Worm (Caenorhabditis elegans) whole organism, L1 larva: ENCODE data around the gene dsc-4.
A peak's percentile ranks its signal among the peaks of the same experiment; 100 is the strongest.

ENCODE experiments used
- C04F5.9 ChIP-seq: sonication (generic microtip); optimal IDR thresholded peaks from 2 replicates; lab custom pipeline; 2016; ENCODE audit warnings: missing genetic modification characterization, missing compliant biosample characterization
- C16A3.4 ChIP-seq: fragments of 150-350 bp; optimal IDR thresholded peaks from 2 replicates; lab custom pipeline; 2014; ENCODE audit warnings: missing biosample characterization, missing genetic modification characterization
- C34B4.2 ChIP-seq: sonication (generic microtip); optimal IDR thresholded peaks from 2 replicates; lab custom pipeline; 2017; ENCODE audit warnings: mild to moderate bottlenecking, missing genetic modification characterization, missing compliant biosample characterization
- F16B12.6 ChIP-seq: fragments of 150-350 bp; optimal IDR thresholded peaks from 2 replicates; lab custom pipeline; 2014; ENCODE audit warnings: missing biosample characterization, missing genetic modification characterization
- Y116A8C.19 ChIP-seq: sonication (generic microtip); optimal IDR thresholded peaks from 2 replicates; lab custom pipeline; 2016; ENCODE audit warnings: missing compliant biosample characterization, missing genetic modification characterization, borderline replicate concordance
- aha-1 ChIP-seq: fragments of 150-350 bp; optimal IDR thresholded peaks from 2 replicates; lab custom pipeline; 2014; ENCODE audit warnings: missing biosample characterization, missing genetic modification characterization
- aly-2 ChIP-seq: fragments of 150-350 bp; optimal IDR thresholded peaks from 2 replicates; lab custom pipeline; 2014; ENCODE audit warnings: missing biosample characterization, missing genetic modification characterization
- ama-1 ChIP-seq: fragments of 150-350 bp; optimal IDR thresholded peaks from 2 replicates; lab custom pipeline; 2014
- ceh-8 ChIP-seq: fragments of 200-800 bp; sonication (Bioruptor generic); optimal IDR thresholded peaks from 2 replicates; lab custom pipeline; 2018; ENCODE audit warnings: mild to moderate bottlenecking, missing genetic modification characterization, moderate library complexity, missing compliant biosample characterization
- ceh-88 ChIP-seq: fragments of 200-800 bp; sonication (Bioruptor generic); IDR thresholded peaks from 2 replicates; pipeline ENCODE4 v1.3.6; 2022; ENCODE audit warnings: missing genetic modification characterization, missing compliant biosample characterization
- dpl-1 ChIP-seq, 3 experiments: fragments of 150-350 bp in 2 of 3; sonication (generic microtip) in 1 of 3; optimal IDR thresholded peaks; 2 replicates each; lab custom pipeline; 2014 to 2017; ENCODE audit warnings: missing biosample characterization in 3 of 3, missing genetic modification characterization in 3 of 3, missing genetic modification reagents in 3 of 3
- efl-1 ChIP-seq, 4 experiments: fragments of 150-350 bp; optimal IDR thresholded peaks in 3 of 4; peaks in 1 of 4; 1 replicate in 1 of 4; 2 replicates in 3 of 4; lab custom pipeline; 2014; ENCODE audit warnings: missing biosample characterization in 2 of 4, missing genetic modification characterization in 2 of 4, missing genetic modification reagents in 2 of 4
- egl-13 ChIP-seq: sonication (generic microtip); optimal IDR thresholded peaks from 2 replicates; lab custom pipeline; 2016; ENCODE audit warnings: missing genotype, missing genetic modification reagents, missing genetic modification characterization, missing compliant biosample characterization
- elt-2 ChIP-seq: sonication (generic microtip); optimal IDR thresholded peaks from 2 replicates; lab custom pipeline; 2016; ENCODE audit warnings: missing genetic modification characterization, mild to moderate bottlenecking, inconsistent platforms, missing compliant biosample characterization, missing genetic modification reagents
- ets-5 ChIP-seq: fragments of 200-800 bp; sonication (Bioruptor generic); IDR thresholded peaks from 2 replicates; pipeline ENCODE4 v1.3.6; 2022; ENCODE audit warnings: missing genetic modification characterization, missing compliant biosample characterization
- fkh-10 ChIP-seq: sonication (generic microtip); optimal IDR thresholded peaks from 2 replicates; lab custom pipeline; 2017; ENCODE audit warnings: missing biosample characterization, missing genetic modification reagents, missing genetic modification characterization
- fkh-4 ChIP-seq: sonication (generic microtip); optimal IDR thresholded peaks from 2 replicates; lab custom pipeline; 2016; ENCODE audit warnings: missing compliant biosample characterization, missing genetic modification characterization, borderline replicate concordance
- hlh-4 ChIP-seq: sonication (generic microtip); optimal IDR thresholded peaks from 2 replicates; lab custom pipeline; 2016; ENCODE audit warnings: mild to moderate bottlenecking, missing genetic modification characterization, missing compliant biosample characterization
- hpl-2 ChIP-seq: fragments of 150-350 bp; optimal IDR thresholded peaks from 2 replicates; lab custom pipeline; 2014; ENCODE audit warnings: missing biosample characterization, missing genetic modification reagents, missing genetic modification characterization
- irx-1 ChIP-seq: sonication (generic microtip); optimal IDR thresholded peaks from 2 replicates; lab custom pipeline; 2016; ENCODE audit warnings: missing genetic modification characterization, missing compliant biosample characterization
- isw-1 ChIP-seq: fragments of 200-800 bp; sonication (Bioruptor generic); IDR thresholded peaks from 2 replicates; pipeline ENCODE4 v1.3.6; 2022; ENCODE audit warnings: missing genetic modification characterization, missing compliant biosample characterization
- lin-35 ChIP-seq, 2 experiments: fragments of 150-350 bp; optimal IDR thresholded peaks; 2 replicates each; lab custom pipeline; 2014; ENCODE audit warnings: missing biosample characterization in 2 of 2, missing genetic modification characterization in 2 of 2, missing genetic modification reagents in 2 of 2
- lir-3 ChIP-seq: sonication (generic microtip); optimal IDR thresholded peaks from 2 replicates; lab custom pipeline; 2016; ENCODE audit warnings: mild to moderate bottlenecking, missing genetic modification characterization, moderate library complexity, missing compliant biosample characterization; ENCODE audit not compliant: poor library complexity
- mef-2 ChIP-seq: fragments of 150-350 bp; optimal IDR thresholded peaks from 2 replicates; lab custom pipeline; 2014; ENCODE audit warnings: missing biosample characterization, missing genetic modification characterization
- nhr-11 ChIP-seq: fragments of 150-350 bp; optimal IDR thresholded peaks from 2 replicates; lab custom pipeline; 2014; ENCODE audit warnings: missing biosample characterization, missing genetic modification characterization
- nhr-19 ChIP-seq: fragments of 200-800 bp; sonication (Bioruptor generic); conservative IDR thresholded peaks from 2 replicates; pipeline ENCODE4 v1.3.6; 2022; ENCODE audit warnings: missing genetic modification characterization, missing compliant biosample characterization
- nhr-237 ChIP-seq: fragments of 150-350 bp; optimal IDR thresholded peaks from 2 replicates; lab custom pipeline; 2014; ENCODE audit warnings: missing biosample characterization, missing genetic modification characterization
- nhr-47 ChIP-seq: sonication (generic microtip); optimal IDR thresholded peaks from 2 replicates; lab custom pipeline; 2016; ENCODE audit warnings: mild to moderate bottlenecking, missing genetic modification characterization, moderate library complexity, missing compliant biosample characterization
- nhr-71 ChIP-seq: sonication (generic microtip); optimal IDR thresholded peaks from 2 replicates; lab custom pipeline; 2016; ENCODE audit warnings: mild to moderate bottlenecking, missing genetic modification characterization, moderate library complexity, missing compliant biosample characterization
- nhr-84 ChIP-seq: sonication (generic microtip); optimal IDR thresholded peaks from 2 replicates; lab custom pipeline; 2017; ENCODE audit warnings: missing biosample characterization, missing genetic modification characterization
- nhr-85 ChIP-seq: sonication (generic microtip); peaks from one replicate; lab custom pipeline; 2016; ENCODE audit warnings: missing genetic modification characterization, inconsistent platforms, missing compliant biosample characterization
- nhr-90 ChIP-seq: sonication (generic microtip); optimal IDR thresholded peaks from 2 replicates; lab custom pipeline; 2016; ENCODE audit warnings: mild to moderate bottlenecking, missing genetic modification characterization, missing compliant biosample characterization; ENCODE audit not compliant: poor library complexity
- pag-3 ChIP-seq: sonication (generic microtip); optimal IDR thresholded peaks from 2 replicates; lab custom pipeline; 2017; ENCODE audit warnings: missing genetic modification characterization, mild to moderate bottlenecking, missing compliant biosample characterization, antibody characterized with exemption, borderline replicate concordance; ENCODE audit not compliant: insufficient read depth
- pax-3 ChIP-seq: fragments of 200-800 bp; sonication (Bioruptor generic); optimal IDR thresholded peaks from 2 replicates; lab custom pipeline; 2018; ENCODE audit warnings: mild to moderate bottlenecking, missing genetic modification characterization, moderate library complexity, missing compliant biosample characterization
- skn-1 ChIP-seq: fragments of 150-350 bp; optimal IDR thresholded peaks from 2 replicates; lab custom pipeline; 2014; ENCODE audit warnings: missing biosample characterization, missing genetic modification characterization
- snpc-4 ChIP-seq: fragments of 150-350 bp; optimal IDR thresholded peaks from 2 replicates; lab custom pipeline; 2014; ENCODE audit warnings: missing biosample characterization, missing genetic modification characterization
- snu-23 ChIP-seq: sonication (generic microtip); optimal IDR thresholded peaks from 2 replicates; lab custom pipeline; 2016; ENCODE audit warnings: missing genetic modification characterization, missing compliant biosample characterization
- sox-4 ChIP-seq: sonication (generic microtip); optimal IDR thresholded peaks from 2 replicates; lab custom pipeline; 2016; ENCODE audit warnings: missing genetic modification characterization, missing compliant biosample characterization
- sptf-1 ChIP-seq: fragments of 150-350 bp; optimal IDR thresholded peaks from 2 replicates; lab custom pipeline; 2014; ENCODE audit warnings: missing biosample characterization, missing genetic modification characterization
- sup-37 ChIP-seq: fragments of 200-800 bp; sonication (Bioruptor generic); optimal IDR thresholded peaks from 2 replicates; lab custom pipeline; 2018; ENCODE audit warnings: mild to moderate bottlenecking, missing genetic modification characterization, missing compliant biosample characterization
- tlp-1 ChIP-seq: fragments of 150-350 bp; optimal IDR thresholded peaks from 2 replicates; lab custom pipeline; 2014; ENCODE audit warnings: missing biosample characterization, missing genetic modification characterization
- unc-86 ChIP-seq: sonication (generic microtip); optimal IDR thresholded peaks from 2 replicates; lab custom pipeline; 2016; ENCODE audit warnings: missing genetic modification characterization, missing compliant biosample characterization
- xbp-1 ChIP-seq: sonication (generic microtip); optimal IDR thresholded peaks from 2 replicates; lab custom pipeline; 2016; ENCODE audit warnings: missing genetic modification characterization, missing compliant biosample characterization
- zip-4 ChIP-seq: fragments of 200-800 bp; sonication (Bioruptor generic); optimal IDR thresholded peaks from 2 replicates; lab custom pipeline; 2018; ENCODE audit warnings: mild to moderate bottlenecking, missing genetic modification characterization, moderate library complexity, missing compliant biosample characterization
- ztf-11 ChIP-seq, 2 experiments: sonication (generic microtip); optimal IDR thresholded peaks; 2 replicates each; lab custom pipeline; 2016 to 2017; ENCODE audit warnings: missing genetic modification characterization in 2 of 2, missing biosample characterization in 1 of 2, missing compliant biosample characterization in 1 of 2
- ztf-4 ChIP-seq: fragments of 150-350 bp; optimal IDR thresholded peaks from 2 replicates; lab custom pipeline; 2014; ENCODE audit warnings: missing biosample characterization, missing genetic modification characterization

dsc-4 gene

ce11 chrIV:302743-303142 lies 17.6 kb downstream of the dsc-4 start (continued):
- TF ChIP-seq zip-4 (GFP tag; lab: Kevin White, UChicago) (no peak), unc-86 (tag; lab: Kevin White, UChicago) (no peak), C04F5.9 (tag; lab: Kevin White, UChicago) (no peak), egl-13 (tag; lab: Kevin White, UChicago) (peak; percentile 36)

ce11 chrIV:300307-300706 lies 20.0 kb downstream of the dsc-4 start:
- TF ChIP-seq isw-1 (GFP tag; lab: Robert Waterston, UW), result no peak
- TF ChIP-seq efl-1 (optimal IDR thresholded peaks at IDR 0.05; lab: Kevin White, UChicago), result no peak
- TF ChIP-seq efl-1 (GFP tag; optimal IDR thresholded peaks at IDR 0.05 in 1 of 2; lab: Kevin White, UChicago), result no peak
- TF ChIP-seq pax-3 (tag; lab: Kevin White, UChicago), result no peak
- TF ChIP-seq aha-1, result no peak
- TF ChIP-seq pag-3, result no peak
- TF ChIP-seq ztf-11 (tag; optimal IDR thresholded peaks at IDR 0.05; lab: Kevin White, UChicago), result no peak
- no peak for TF ChIP-seq unc-86 (tag; lab: Kevin White, UChicago)
- TF ChIP-seq ama-1, result no peak
- no peak for TF ChIP-seq mef-2 (tag; lab: Kevin White, UChicago)
- TF ChIP-seq elt-2 (tag; lab: Kevin White, UChicago), result no peak
- no peak for TF ChIP-seq nhr-19 (GFP tag; lab: Robert Waterston, UW)
- no peak for TF ChIP-seq sox-4 (tag; lab: Kevin White, UChicago)
- TF ChIP-seq egl-13 (tag; lab: Kevin White, UChicago), result no peak
- TF ChIP-seq ets-5, result no peak
- TF ChIP-seq snpc-4 (tag; lab: Kevin White, UChicago), result no peak
- TF ChIP-seq ceh-88, result no peak

ce11 chrIV:299190-299589 lies 21.2 kb downstream of the dsc-4 start:
- no peak for TF ChIP-seq efl-1 (optimal IDR thresholded peaks at IDR 0.05; lab: Kevin White, UChicago)
- TF ChIP-seq efl-1 (GFP tag; optimal IDR thresholded peaks at IDR 0.05 in 1 of 2; lab: Kevin White, UChicago), result peak in 1 of 2 experiments; percentile 91
- no peak for TF ChIP-seq xbp-1

ce11 chrIV:298204-298603 lies 22.1 kb downstream of the dsc-4 start, which contains the start of gene pnp-1:
Gene pnp-1, minus strand, starts transcription at chrIV:298304.
- TF ChIP-seq ztf-11 (tag; optimal IDR thresholded peaks at IDR 0.05; lab: Kevin White, UChicago) (no peak), Y116A8C.19 (no peak), nhr-84 (no peak), fkh-4 (no peak), ets-5 (no peak), fkh-10 (no peak), hpl-2 (GFP tag; lab: Kevin White, UChicago) (no peak), nhr-237 (no peak), lir-3 (tag; lab: Kevin White, UChicago) (no peak), sptf-1 (no peak), dpl-1 (GFP tag; optimal IDR thresholded peaks at IDR 0.05; lab: Kevin White, UChicago) (no peak), C16A3.4 (no peak), C04F5.9 (tag; lab: Kevin White, UChicago) (no peak), ceh-8 (GFP tag; lab: Kevin White, UChicago) (no peak), skn-1 (tag; lab: Kevin White, UChicago) (no peak), hlh-4 (tag; lab: Kevin White, UChicago) (no peak), irx-1 (no peak)

- TF ChIP-seq fkh-4 (no peak), efl-1 (optimal IDR thresholded peaks at IDR 0.05; lab: Kevin White, UChicago) (no peak), efl-1 (GFP tag; optimal IDR thresholded peaks at IDR 0.05 in 1 of 2; lab: Kevin White, UChicago) (peak in 1 of 2 experiments; percentile 35), nhr-71 (tag; lab: Kevin White, UChicago) (peak; percentile 41), aly-2 (tag; lab: Kevin White, UChicago) (no peak), F16B12.6 (tag; lab: Kevin White, UChicago) (no peak), sup-37 (GFP tag; lab: Kevin White, UChicago) (no peak), nhr-90 (peak; percentile 64), elt-2 (tag; lab: Kevin White, UChicago) (peak; percentile 94), lin-35 (GFP tag; optimal IDR thresholded peaks at IDR 0.05; lab: Kevin White, UChicago) (peak in 1 of 2 experiments; percentile 35), xbp-1 (no peak), snu-23 (GFP tag; lab: Kevin White, UChicago) (peak; percentile 4), nhr-47 (tag; lab: Kevin White, UChicago) (no peak), nhr-11 (tag; lab: Kevin White, UChicago) (no peak), tlp-1 (tag; lab: Kevin White, UChicago) (peak; percentile 7), ztf-4 (tag; lab: Kevin White, UChicago) (no peak), nhr-85 (tag; lab: Kevin White, UChicago) (no peak), C34B4.2 (no peak), nhr-237 (no peak)
Observed at ce11 chrIV:296849-297248, 23.5 kb downstream of the dsc-4 start.
